Worm (Caenorhabditis elegans): ENCODE data around the gene ptc-3.

The ptc-3 gene

ce11 chrII:2852493-2852892 lies at the start of gene ptc-3:
Gene ptc-3, minus strand, starts transcription at chrII:2852593.
- TF ChIP-seq ham-2 (GFP tag; optimal IDR thresholded peaks at IDR 0.05) = no peak
- no peak for TF ChIP-seq sem-2 (GFP tag; optimal IDR thresholded peaks at IDR 0.05)
- no peak for TF ChIP-seq mls-2 (tag; optimal IDR thresholded peaks at IDR 0.05)
- no peak for TF ChIP-seq ztf-11 (tag; optimal IDR thresholded peaks at IDR 0.05)
- TF ChIP-seq cnd-1 (tag; optimal IDR thresholded peaks at IDR 0.05) = no peak
- TF ChIP-seq lin-13 (tag; optimal IDR thresholded peaks at IDR 0.05) = no peak
- no peak for TF ChIP-seq nhr-76 (tag; optimal IDR thresholded peaks at IDR 0.05)
- no peak for TF ChIP-seq hlh-1 (tag; optimal IDR thresholded peaks at IDR 0.05)
- no peak for TF ChIP-seq ceh-83 (GFP tag; optimal IDR thresholded peaks at IDR 0.05)
- TF ChIP-seq flh-1 (GFP tag; optimal IDR thresholded peaks at IDR 0.05) = no peak
- TF ChIP-seq ceh-39 (tag; optimal IDR thresholded peaks at IDR 0.05) = no peak
- no peak for TF ChIP-seq unc-120 (tag; optimal IDR thresholded peaks at IDR 0.05; ENCODE audit: poor library complexity, severe bottlenecking)
- no peak for TF ChIP-seq snpc-4 (tag; optimal IDR thresholded peaks at IDR 0.05)
- no peak for TF ChIP-seq nhr-2 (tag; optimal IDR thresholded peaks at IDR 0.05)
- no peak for TF ChIP-seq nhr-237 (tag; optimal IDR thresholded peaks at IDR 0.05)

- TF ChIP-seq nhr-28 (tag; optimal IDR thresholded peaks at IDR 0.05) (no peak), blmp-1 (tag; optimal IDR thresholded peaks at IDR 0.05) (no peak), tbx-8 (GFP tag; optimal IDR thresholded peaks at IDR 0.05) (no peak), flh-1 (GFP tag; optimal IDR thresholded peaks at IDR 0.05) (no peak), bed-3 (GFP tag; optimal IDR thresholded peaks at IDR 0.05) (no peak), M03D4.4 (tag; optimal IDR thresholded peaks at IDR 0.05) (no peak), unc-39 (tag; optimal IDR thresholded peaks at IDR 0.05) (no peak), sptf-1 (tag; optimal IDR thresholded peaks at IDR 0.05) (no peak), lin-32 (GFP tag; optimal IDR thresholded peaks at IDR 0.05) (no peak)
These were observed 48.8 kb upstream of the ptc-3 start for ce11 chrII:2901158-2901557.

ce11 chrII:2900248-2900647 lies 47.9 kb upstream of the ptc-3 start, which contains the start of gene ubc-26:
Gene ubc-26, minus strand, starts transcription at chrII:2900348.
- TF ChIP-seq ces-1 (GFP tag; optimal IDR thresholded peaks at IDR 0.05) (no peak), nhr-28 (tag; optimal IDR thresholded peaks at IDR 0.05) (no peak), sem-2 (GFP tag; optimal IDR thresholded peaks at IDR 0.05) (no peak), nhr-237 (tag; optimal IDR thresholded peaks at IDR 0.05) (no peak), unc-39 (tag; optimal IDR thresholded peaks at IDR 0.05) (no peak), flh-1 (GFP tag; optimal IDR thresholded peaks at IDR 0.05) (no peak), elt-1 (tag; optimal IDR thresholded peaks at IDR 0.05; ENCODE audit: borderline replicate concordance, insufficient read depth) (no peak), lin-32 (GFP tag; optimal IDR thresholded peaks at IDR 0.05) (no peak), ham-2 (GFP tag; optimal IDR thresholded peaks at IDR 0.05) (no peak), elt-3 (tag; optimal IDR thresholded peaks at IDR 0.05) (no peak), unc-62 (GFP tag; optimal IDR thresholded peaks at IDR 0.05) (no peak), tbx-8 (GFP tag; optimal IDR thresholded peaks at IDR 0.05) (no peak), blmp-1 (tag; optimal IDR thresholded peaks at IDR 0.05) (no peak), hlh-1 (tag; optimal IDR thresholded peaks at IDR 0.05) (no peak), ceh-39 (tag; optimal IDR thresholded peaks at IDR 0.05) (no peak), bed-3 (GFP tag; optimal IDR thresholded peaks at IDR 0.05) (no peak), snpc-4 (tag; optimal IDR thresholded peaks at IDR 0.05) (no peak), zip-8 (tag; optimal IDR thresholded peaks at IDR 0.05) (no peak), ztf-11 (tag; optimal IDR thresholded peaks at IDR 0.05) (no peak), M03D4.4 (tag; optimal IDR thresholded peaks at IDR 0.05) (no peak)

- no peak for TF ChIP-seq ces-1 (GFP tag; optimal IDR thresholded peaks at IDR 0.05)
- TF ChIP-seq nhr-237 (tag; optimal IDR thresholded peaks at IDR 0.05) = no peak
- TF ChIP-seq unc-39 (tag; optimal IDR thresholded peaks at IDR 0.05) = no peak
- no peak for TF ChIP-seq lsy-2 (tag; optimal IDR thresholded peaks at IDR 0.05)
- TF ChIP-seq unc-120 (tag; optimal IDR thresholded peaks at IDR 0.05; ENCODE audit: poor library complexity, severe bottlenecking) = no peak
- no peak for TF ChIP-seq drap-1 (GFP tag; optimal IDR thresholded peaks at IDR 0.05)
- TF ChIP-seq ztf-11 (tag; optimal IDR thresholded peaks at IDR 0.05) = no peak
- TF ChIP-seq mep-1 (tag; optimal IDR thresholded peaks at IDR 0.05) = no peak
- no peak for TF ChIP-seq ceh-39 (tag; optimal IDR thresholded peaks at IDR 0.05)
- TF ChIP-seq mls-2 (tag; optimal IDR thresholded peaks at IDR 0.05) = no peak
- no peak for TF ChIP-seq cnd-1 (tag; optimal IDR thresholded peaks at IDR 0.05)
- no peak for TF ChIP-seq ceh-83 (GFP tag; optimal IDR thresholded peaks at IDR 0.05)
- TF ChIP-seq bed-3 (GFP tag; optimal IDR thresholded peaks at IDR 0.05) = no peak
- TF ChIP-seq tbx-8 (GFP tag; optimal IDR thresholded peaks at IDR 0.05) = no peak
- TF ChIP-seq lin-32 (GFP tag; optimal IDR thresholded peaks at IDR 0.05) = no peak
- no peak for TF ChIP-seq flh-1 (GFP tag; optimal IDR thresholded peaks at IDR 0.05)
- TF ChIP-seq mab-5 (tag; optimal IDR thresholded peaks at IDR 0.05) = no peak
- TF ChIP-seq hlh-1 (tag; optimal IDR thresholded peaks at IDR 0.05) = no peak
These were observed 41.9 kb upstream of the ptc-3 start, which contains the start of gene sqv-2 for ce11 chrII:2894295-2894694. Gene sqv-2, minus strand, starts transcription at chrII:2894395.
